ENCODE assay signal across 1 fruit fly cellular context in the genomic region with DNA sequence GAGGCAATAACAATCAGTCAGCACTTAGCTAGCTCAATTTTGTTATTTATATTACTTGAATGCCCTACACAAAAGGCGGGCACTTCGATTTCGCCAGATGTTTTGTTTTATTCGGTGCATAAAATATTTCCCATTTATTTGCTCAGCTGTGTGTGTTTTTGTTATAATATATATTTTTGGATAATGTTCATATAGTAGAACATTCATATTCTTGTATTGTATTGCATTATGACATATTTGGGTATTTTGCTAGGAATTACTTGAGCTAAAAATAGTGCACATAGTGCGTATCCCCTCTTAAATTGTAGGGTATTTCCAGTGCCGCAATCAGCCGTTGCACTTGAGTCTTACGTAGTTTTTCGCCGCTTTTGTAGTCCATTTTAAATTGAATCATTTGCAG.
A peak's percentile ranks its signal among the peaks of the same experiment; 100 is the strongest.
TF ChIP-seq lines count a peak whose summit lies in the region.

No protein-coding gene starts in this region.

TF ChIP-seq in whole organism, embryonic, 481 proteins besides CTCF, POLR2A, EP300 and RAD21 (continued from another document and continues in another):
- TF ChIP-seq CG17568 (GFP tag; optimal IDR thresholded peaks at IDR 0.05; lab: Kevin White, UChicago) (no peak), corto (GFP tag; optimal IDR thresholded peaks at IDR 0.05; lab: Kevin White, UChicago) (peak; percentile 45), CG18011 (GFP tag; optimal IDR thresholded peaks at IDR 0.05; lab: Kevin White, UChicago) (no peak), lilli (GFP tag; optimal IDR thresholded peaks at IDR 0.05; lab: Kevin White, UChicago) (peak; percentile 53), CG2202 (tag; optimal IDR thresholded peaks at IDR 0.05; lab: Kevin White, UChicago) (no peak), CG12744 (GFP tag; optimal IDR thresholded peaks at IDR 0.05; lab: Kevin White, UChicago) (no peak), Fer1 (GFP tag; optimal IDR thresholded peaks at IDR 0.05; lab: Kevin White, UChicago) (peak; percentile 63), CG15073 (GFP tag; optimal IDR thresholded peaks at IDR 0.05; lab: Kevin White, UChicago) (no peak), Hr51 (GFP tag; optimal IDR thresholded peaks at IDR 0.05; lab: Kevin White, UChicago) (peak in 1 of 2 experiments; percentile 74), crol (GFP tag; IDR thresholded peaks at IDR 0.05; lab: Robert Waterston, UW) (no peak), CG6254 (GFP tag; optimal IDR thresholded peaks at IDR 0.05; lab: Kevin White, UChicago) (no peak), cad (GFP tag; optimal IDR thresholded peaks at IDR 0.05; lab: Kevin White, UChicago) (no peak), en (GFP tag; optimal IDR thresholded peaks at IDR 0.05; lab: Kevin White, UChicago) (no peak), CG9437 (GFP tag; optimal IDR thresholded peaks at IDR 0.05; lab: Kevin White, UChicago) (peak; percentile 67), Dip2 (GFP tag; IDR thresholded peaks at IDR 0.05; lab: Robert Waterston, UW) (no peak), eve (GFP tag; optimal IDR thresholded peaks at IDR 0.05; lab: Kevin White, UChicago) (peak in 1 of 2 experiments; percentile 67), nom (GFP tag; optimal IDR thresholded peaks at IDR 0.05; lab: Kevin White, UChicago) (no peak), zf30C (GFP tag; optimal IDR thresholded peaks at IDR 0.05; lab: Kevin White, UChicago) (no peak), CG16813 (GFP tag; IDR thresholded peaks at IDR 0.05; lab: Robert Waterston, UW; ENCODE audit: partially characterized antibody) (no peak), her (GFP tag; optimal IDR thresholded peaks at IDR 0.05; lab: Kevin White, UChicago) (no peak), D19A (tag; optimal IDR thresholded peaks at IDR 0.05; lab: Kevin White, UChicago) (peak; percentile 84), Dll (GFP tag; IDR thresholded peaks at IDR 0.05; lab: Robert Waterston, UW; ENCODE audit: partially characterized antibody) (no peak), CG18262 (tag; optimal IDR thresholded peaks at IDR 0.05; lab: Kevin White, UChicago) (peak; percentile 44), unc-4 (GFP tag; IDR thresholded peaks at IDR 0.05; lab: Robert Waterston, UW; ENCODE audit: partially characterized antibody) (no peak), Xbp1 (GFP tag; optimal IDR thresholded peaks at IDR 0.05; lab: Kevin White, UChicago) (peak; percentile 57), ERR (GFP tag; optimal IDR thresholded peaks at IDR 0.05; lab: Kevin White, UChicago) (no peak), CG8089 (GFP tag; optimal IDR thresholded peaks at IDR 0.05; lab: Kevin White, UChicago) (no peak), pan (optimal IDR thresholded peaks at IDR 0.05; lab: Kevin White, UChicago) (no peak), pan (GFP tag; optimal IDR thresholded peaks at IDR 0.05 in 1 of 2, IDR thresholded peaks at IDR 0.05 in 1 of 2) (peak in 1 of 2 experiments; percentile 57), CG4707 (GFP tag; optimal IDR thresholded peaks at IDR 0.05; lab: Kevin White, UChicago) (peak; percentile 5), Dad (GFP tag; optimal IDR thresholded peaks at IDR 0.05; lab: Kevin White, UChicago) (no peak), pb (GFP tag; optimal IDR thresholded peaks at IDR 0.05; lab: Kevin White, UChicago) (no peak), CG32772 (GFP tag; IDR thresholded peaks at IDR 0.05; lab: Robert Waterston, UW) (peak; percentile 26; the same call in 1 of the 2 replicates), sd (tag; optimal IDR thresholded peaks at IDR 0.05; lab: Kevin White, UChicago) (no peak), CG14965 (GFP tag; optimal IDR thresholded peaks at IDR 0.05; lab: Kevin White, UChicago; ENCODE audit: borderline replicate concordance) (no peak), gem (tag; optimal IDR thresholded peaks at IDR 0.05; lab: Kevin White, UChicago) (peak; percentile 76), gce (GFP tag; IDR thresholded peaks at IDR 0.05; lab: Robert Waterston, UW) (no peak), CG1529 (GFP tag; optimal IDR thresholded peaks at IDR 0.05; lab: Kevin White, UChicago) (no peak), CG10431 (GFP tag; optimal IDR thresholded peaks at IDR 0.05; lab: Kevin White, UChicago) (no peak), gcm2 (GFP tag; optimal IDR thresholded peaks at IDR 0.05; lab: Kevin White, UChicago) (no peak), kni (GFP tag; optimal IDR thresholded peaks at IDR 0.05; lab: Kevin White, UChicago) (no peak), run (tag; optimal IDR thresholded peaks at IDR 0.05; lab: Kevin White, UChicago) (no peak), ap (GFP tag; IDR thresholded peaks at IDR 0.05; lab: Robert Waterston, UW) (no peak; the same call in 1 of the 2 replicates), CG32767 (GFP tag; IDR thresholded peaks at IDR 0.05; lab: Robert Waterston, UW) (no peak), Antp (GFP tag; optimal IDR thresholded peaks at IDR 0.05; lab: Kevin White, UChicago) (no peak), slou (GFP tag; optimal IDR thresholded peaks at IDR 0.05; lab: Kevin White, UChicago) (no peak), CG9609 (GFP tag; optimal IDR thresholded peaks at IDR 0.05; lab: Kevin White, UChicago) (no peak), chm (GFP tag; IDR thresholded peaks at IDR 0.05; lab: Robert Waterston, UW) (no peak), CG6813 (GFP tag; optimal IDR thresholded peaks at IDR 0.05; lab: Kevin White, UChicago) (peak; percentile 7), fd64A (GFP tag; optimal IDR thresholded peaks at IDR 0.05; lab: Kevin White, UChicago) (no peak), CG12236 (GFP tag; optimal IDR thresholded peaks at IDR 0.05; lab: Kevin White, UChicago) (no peak), da (GFP tag; optimal IDR thresholded peaks at IDR 0.05; lab: Kevin White, UChicago) (no peak), B-H1 (GFP tag; IDR thresholded peaks at IDR 0.05; lab: Robert Waterston, UW) (no peak), CG14860 (GFP tag; IDR thresholded peaks at IDR 0.05; lab: Robert Waterston, UW; ENCODE audit: partially characterized antibody) (no peak), sima (GFP tag; optimal IDR thresholded peaks at IDR 0.05; lab: Kevin White, UChicago) (no peak), E2f2 (GFP tag; IDR thresholded peaks at IDR 0.05; lab: Robert Waterston, UW) (no peak), Adf1 (GFP tag; IDR thresholded peaks at IDR 0.05; lab: Robert Waterston, UW) (no peak), otp (GFP tag; IDR thresholded peaks at IDR 0.05; lab: Robert Waterston, UW) (no peak), Med (GFP tag; lab: Kevin White, UChicago) (peak; percentile 25), Awh (GFP tag; IDR thresholded peaks at IDR 0.05; lab: Robert Waterston, UW) (no peak), CG15601 (tag; optimal IDR thresholded peaks at IDR 0.05; lab: Kevin White, UChicago) (peak; percentile 5), stc (GFP tag; IDR thresholded peaks at IDR 0.05; lab: Robert Waterston, UW) (no peak; the same call in 1 of the 2 replicates), CG17385 (GFP tag; optimal IDR thresholded peaks at IDR 0.05; lab: Kevin White, UChicago) (peak; percentile 48), CG8478 (optimal IDR thresholded peaks at IDR 0.05; lab: Kevin White, UChicago) (no peak), CG6689 (GFP tag; IDR thresholded peaks at IDR 0.05; lab: Robert Waterston, UW) (peak; percentile 55), lab (GFP tag; optimal IDR thresholded peaks at IDR 0.05; lab: Kevin White, UChicago) (peak; percentile 72), CG7357 (GFP tag; IDR thresholded peaks at IDR 0.05; lab: Robert Waterston, UW) (0 out of 3 replicates have a peak, but pooled peaks have one; percentile 21), CG15269 (tag; optimal IDR thresholded peaks at IDR 0.05; lab: Kevin White, UChicago) (peak; percentile 72), NC2α (GFP tag; optimal IDR thresholded peaks at IDR 0.05; lab: Kevin White, UChicago) (no peak), ATbp (GFP tag; optimal IDR thresholded peaks at IDR 0.05; lab: Kevin White, UChicago) (peak; percentile 40), org-1 (GFP tag; optimal IDR thresholded peaks at IDR 0.05; lab: Kevin White, UChicago) (peak; percentile 43), Sin3A (optimal IDR thresholded peaks at IDR 0.05; lab: Kevin White, UChicago) (no peak), CG15696 (tag; optimal IDR thresholded peaks at IDR 0.05; lab: Kevin White, UChicago) (no peak), cato (GFP tag; optimal IDR thresholded peaks at IDR 0.05; lab: Kevin White, UChicago; ENCODE audit: borderline replicate concordance) (no peak), CG15479 (GFP tag; optimal IDR thresholded peaks at IDR 0.05; lab: Kevin White, UChicago) (no peak), sr (GFP tag; IDR thresholded peaks at IDR 0.05; lab: Robert Waterston, UW) (no peak), CG4282 (GFP tag; optimal IDR thresholded peaks at IDR 0.05; lab: Kevin White, UChicago) (no peak), NfI (GFP tag; optimal IDR thresholded peaks at IDR 0.05; lab: Kevin White, UChicago) (peak; percentile 34), Taf1 (GFP tag; IDR thresholded peaks at IDR 0.05; lab: Robert Waterston, UW) (no peak), CG1602 (GFP tag; optimal IDR thresholded peaks at IDR 0.05; lab: Kevin White, UChicago) (no peak), az2 (GFP tag; optimal IDR thresholded peaks at IDR 0.05; lab: Kevin White, UChicago) (peak; percentile 36), CkIIα-i1 (GFP tag; IDR thresholded peaks at IDR 0.05; lab: Robert Waterston, UW) (no peak), CG33557 (GFP tag; optimal IDR thresholded peaks at IDR 0.05; lab: Kevin White, UChicago) (no peak), CG1024 (GFP tag; IDR thresholded peaks at IDR 0.05; lab: Robert Waterston, UW) (no peak), CG11696 (GFP tag; IDR thresholded peaks at IDR 0.05; lab: Robert Waterston, UW) (no peak), hb (GFP tag; IDR thresholded peaks at IDR 0.05; lab: Robert Waterston, UW; ENCODE audit: partially characterized antibody) (no peak), ase (GFP tag; IDR thresholded peaks at IDR 0.05; lab: Robert Waterston, UW) (0 out of 3 replicates have a peak, but pooled peaks have one; percentile 21), onecut (GFP tag; IDR thresholded peaks at IDR 0.05; lab: Robert Waterston, UW) (no peak), sens (GFP tag; lab: Kevin White, UChicago) (peak; percentile 43), CG8281 (tag; optimal IDR thresholded peaks at IDR 0.05; lab: Kevin White, UChicago) (no peak), pho (GFP tag; optimal IDR thresholded peaks at IDR 0.05; lab: Kevin White, UChicago) (no peak), disco-r (GFP tag; optimal IDR thresholded peaks at IDR 0.05; lab: Kevin White, UChicago) (no peak), CG4820 (GFP tag; optimal IDR thresholded peaks at IDR 0.05; lab: Kevin White, UChicago) (no peak), CG2678 (tag; optimal IDR thresholded peaks at IDR 0.05; lab: Kevin White, UChicago) (peak; percentile 72), CG7372 (GFP tag; IDR thresholded peaks at IDR 0.05; lab: Robert Waterston, UW) (no peak), CG31441 (GFP tag; IDR thresholded peaks at IDR 0.05; lab: Robert Waterston, UW) (peak; percentile 50), nerfin-2 (GFP tag; IDR thresholded peaks at IDR 0.05; lab: Robert Waterston, UW; ENCODE audit: partially characterized antibody) (no peak), CG10979 (tag; optimal IDR thresholded peaks at IDR 0.05; lab: Kevin White, UChicago) (peak; percentile 41), CG13296 (GFP tag; optimal IDR thresholded peaks at IDR 0.05; lab: Kevin White, UChicago) (peak; percentile 52), BtbVII (GFP tag; optimal IDR thresholded peaks at IDR 0.05; lab: Kevin White, UChicago) (no peak), CG31224 (GFP tag; IDR thresholded peaks at IDR 0.05; lab: Robert Waterston, UW) (no peak), CG9727 (GFP tag; optimal IDR thresholded peaks at IDR 0.05; lab: Kevin White, UChicago) (peak; percentile 15), peb (GFP tag; IDR thresholded peaks at IDR 0.05; lab: Robert Waterston, UW) (no peak), Sry-β (GFP tag; optimal IDR thresholded peaks at IDR 0.05; lab: Kevin White, UChicago) (no peak), grau (tag; optimal IDR thresholded peaks at IDR 0.05; lab: Kevin White, UChicago) (peak; percentile 67), HLH4C (GFP tag; IDR thresholded peaks at IDR 0.05; lab: Robert Waterston, UW; ENCODE audit: partially characterized antibody) (no peak), emc (GFP tag; optimal IDR thresholded peaks at IDR 0.05; lab: Kevin White, UChicago) (no peak), slbo (GFP tag; IDR thresholded peaks at IDR 0.05; lab: Robert Waterston, UW) (peak; percentile 33; the same call in 1 of the 2 replicates), sqz (GFP tag; optimal IDR thresholded peaks at IDR 0.05; lab: Kevin White, UChicago) (no peak), Jarid2 (GFP tag; optimal IDR thresholded peaks at IDR 0.05; lab: Kevin White, UChicago) (no peak), CG31365 (tag; optimal IDR thresholded peaks at IDR 0.05; lab: Kevin White, UChicago) (no peak), ab (GFP tag; optimal IDR thresholded peaks at IDR 0.05; lab: Kevin White, UChicago) (no peak), z (GFP tag; IDR thresholded peaks at IDR 0.05; lab: Robert Waterston, UW) (no peak), Stat92E (GFP tag; optimal IDR thresholded peaks at IDR 0.05; lab: Kevin White, UChicago) (no peak), jing (GFP tag; optimal IDR thresholded peaks at IDR 0.05; lab: Kevin White, UChicago) (no peak), tio (GFP tag; optimal IDR thresholded peaks at IDR 0.05; lab: Kevin White, UChicago) (peak; percentile 39), CG6272 (GFP tag; IDR thresholded peaks at IDR 0.05; lab: Robert Waterston, UW) (no peak), Lhr (GFP tag; optimal IDR thresholded peaks at IDR 0.05; lab: Kevin White, UChicago) (no peak), hth (optimal IDR thresholded peaks at IDR 0.05; lab: Kevin White, UChicago) (no peak), Six4 (GFP tag; optimal IDR thresholded peaks at IDR 0.05; lab: Kevin White, UChicago) (no peak), Atf3 (GFP tag; optimal IDR thresholded peaks at IDR 0.05; lab: Kevin White, UChicago) (no peak), lola (GFP tag; optimal IDR thresholded peaks at IDR 0.05; lab: Kevin White, UChicago) (peak in 1 of 3 experiments; percentile 10), CG12104 (GFP tag; optimal IDR thresholded peaks at IDR 0.05; lab: Kevin White, UChicago) (peak; percentile 13), CHES-1-like (GFP tag; optimal IDR thresholded peaks at IDR 0.05; lab: Kevin White, UChicago) (no peak), Scr (GFP tag; IDR thresholded peaks at IDR 0.05; lab: Robert Waterston, UW; ENCODE audit: partially characterized antibody) (no peak), CG12219 (GFP tag; optimal IDR thresholded peaks at IDR 0.05; lab: Kevin White, UChicago) (peak; percentile 51), ara (GFP tag; IDR thresholded peaks at IDR 0.05; lab: Robert Waterston, UW) (no peak), Drgx (GFP tag; IDR thresholded peaks at IDR 0.05; lab: Robert Waterston, UW) (peak; percentile 38; the same call in 1 of the 2 replicates), ham (GFP tag; IDR thresholded peaks at IDR 0.05; lab: Robert Waterston, UW) (no peak), salm (tag; optimal IDR thresholded peaks at IDR 0.05; lab: Kevin White, UChicago) (no peak), CG3407 (GFP tag; optimal IDR thresholded peaks at IDR 0.05; lab: Kevin White, UChicago) (no peak)
